Worm (Caenorhabditis elegans): ENCODE measurements around the gene rtfo-1.

Gene rtfo-1

DNA sequence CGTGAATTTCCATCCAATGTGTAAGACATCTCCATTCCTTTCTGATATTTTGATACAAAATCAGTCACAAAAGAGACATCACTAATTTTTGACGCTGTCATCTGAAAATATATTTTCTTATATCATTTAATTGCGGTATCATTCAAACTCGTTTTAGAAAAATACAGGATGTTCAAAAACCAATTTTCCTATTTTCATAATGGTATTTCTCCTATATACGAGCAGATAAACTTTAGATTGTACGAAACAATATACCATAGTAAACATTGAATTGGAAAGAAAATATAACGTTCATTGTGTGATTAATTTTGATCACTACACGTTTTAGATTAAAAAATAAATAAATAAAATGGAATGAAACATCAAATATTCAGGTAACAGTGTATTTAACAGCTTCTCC lies 40.9 kb downstream of the rtfo-1 start, which contains the start of gene C50F4.16:
TSS of gene C50F4.16 (minus strand) at position 101 of the 400 bp plus-strand sequence.
- TF ChIP-seq aly-2 (tag; optimal IDR thresholded peaks at IDR 0.05), result no peak
- TF ChIP-seq lsy-2 (tag; optimal IDR thresholded peaks at IDR 0.05), result no peak
- TF ChIP-seq ceh-16 (tag; optimal IDR thresholded peaks at IDR 0.05), result no peak
- no peak for TF ChIP-seq snpc-4 (tag; optimal IDR thresholded peaks at IDR 0.05)
- TF ChIP-seq sma-3 (GFP tag; optimal IDR thresholded peaks at IDR 0.05), result no peak
- no peak for TF ChIP-seq nhr-12 (tag; optimal IDR thresholded peaks at IDR 0.05)
- TF ChIP-seq C34F6.9 (tag; optimal IDR thresholded peaks at IDR 0.05), result no peak
- TF ChIP-seq lin-11 (tag; optimal IDR thresholded peaks at IDR 0.05), result no peak
- no peak for TF ChIP-seq sma-9 (GFP tag; optimal IDR thresholded peaks at IDR 0.05)
- TF ChIP-seq sma-9 (tag; optimal IDR thresholded peaks at IDR 0.05), result no peak
- TF ChIP-seq lin-39 (tag; optimal IDR thresholded peaks at IDR 0.05), result no peak
- TF ChIP-seq R02D3.7 (tag; optimal IDR thresholded peaks at IDR 0.05), result no peak
- TF ChIP-seq peb-1 (tag; optimal IDR thresholded peaks at IDR 0.05), result no peak

- TF ChIP-seq lsy-2 (tag; optimal IDR thresholded peaks at IDR 0.05), result no peak
- no peak for TF ChIP-seq Y55F3AM.14 (GFP tag; optimal IDR thresholded peaks at IDR 0.05)
- no peak for TF ChIP-seq nhr-237 (tag; optimal IDR thresholded peaks at IDR 0.05)
- no peak for TF ChIP-seq mab-5 (tag; optimal IDR thresholded peaks at IDR 0.05)
- TF ChIP-seq nhr-12 (tag; optimal IDR thresholded peaks at IDR 0.05), result no peak
- TF ChIP-seq nhr-77 (tag; optimal IDR thresholded peaks at IDR 0.05), result no peak
- no peak for TF ChIP-seq sma-3 (GFP tag; optimal IDR thresholded peaks at IDR 0.05)
- no peak for TF ChIP-seq ama-1 (optimal IDR thresholded peaks at IDR 0.05)
- no peak for TF ChIP-seq aly-2 (tag; optimal IDR thresholded peaks at IDR 0.05)
- TF ChIP-seq elt-3 (tag; optimal IDR thresholded peaks at IDR 0.05), result no peak
Observed at ce11 chrV:9539638-9540037, 42.8 kb downstream of the rtfo-1 start, which contains the start of gene C50F4.12. TSS of gene C50F4.12 (minus strand) at chrV:9539738.

DNA sequence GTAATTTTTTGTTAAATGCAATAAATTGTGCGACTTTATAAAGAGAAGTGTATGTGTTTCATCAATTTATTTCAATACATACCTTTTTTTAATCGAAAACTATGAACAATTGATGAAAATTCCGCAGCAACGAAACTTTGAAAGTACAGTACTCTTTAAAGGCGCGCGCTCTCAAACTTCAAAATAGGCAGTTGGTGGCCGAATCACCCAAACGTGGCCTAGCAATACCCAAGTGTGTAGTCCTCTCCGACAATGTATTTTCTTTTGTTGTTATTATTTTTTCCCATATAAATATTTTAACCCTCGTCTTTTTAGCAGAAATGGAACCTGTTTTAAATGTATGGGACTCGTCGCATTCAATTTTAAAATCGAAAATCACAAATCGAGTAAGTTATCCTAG lies 45.9 kb downstream of the rtfo-1 start, which contains the start of gene C50F4.4:
TSS of gene C50F4.4 (plus strand) at position 267 of the 400 bp plus-strand sequence.
- TF ChIP-seq nhr-10 (tag; optimal IDR thresholded peaks at IDR 0.05), result no peak
- no peak for TF ChIP-seq mab-5 (tag; optimal IDR thresholded peaks at IDR 0.05)
- no peak for TF ChIP-seq nhr-25 (tag; optimal IDR thresholded peaks at IDR 0.05)
- TF ChIP-seq C34F6.9 (tag; optimal IDR thresholded peaks at IDR 0.05), result peak; percentile 58
- no peak for TF ChIP-seq lin-39 (tag; optimal IDR thresholded peaks at IDR 0.05)
- peak; percentile 58 for TF ChIP-seq sma-9 (GFP tag; optimal IDR thresholded peaks at IDR 0.05)
- no peak for TF ChIP-seq sma-9 (tag; optimal IDR thresholded peaks at IDR 0.05)
- TF ChIP-seq ztf-4 (tag; optimal IDR thresholded peaks at IDR 0.05), result no peak
- TF ChIP-seq F13H6.1 (tag; optimal IDR thresholded peaks at IDR 0.05), result peak; percentile 26
- no peak for TF ChIP-seq nhr-23 (tag; optimal IDR thresholded peaks at IDR 0.05)
- peak; percentile 33 for TF ChIP-seq gmeb-1 (tag; optimal IDR thresholded peaks at IDR 0.05)
- no peak for TF ChIP-seq dmd-4 (tag; optimal IDR thresholded peaks at IDR 0.05)
- no peak for TF ChIP-seq ztf-11 (tag; optimal IDR thresholded peaks at IDR 0.05)
- no peak for TF ChIP-seq lin-11 (tag; optimal IDR thresholded peaks at IDR 0.05)
- TF ChIP-seq alr-1 (tag; optimal IDR thresholded peaks at IDR 0.05), result no peak
- no peak for TF ChIP-seq peb-1 (tag; optimal IDR thresholded peaks at IDR 0.05)
- TF ChIP-seq ama-1 (optimal IDR thresholded peaks at IDR 0.05), result no peak
- TF ChIP-seq lsy-2 (tag; optimal IDR thresholded peaks at IDR 0.05), result peak in 1 of 2 experiments; percentile 17
- peak; percentile 30 for TF ChIP-seq sma-3 (GFP tag; optimal IDR thresholded peaks at IDR 0.05)
- TF ChIP-seq mbf-1 (tag; optimal IDR thresholded peaks at IDR 0.05), result no peak
- TF ChIP-seq crh-2 (tag; optimal IDR thresholded peaks at IDR 0.05), result no peak
- peak; percentile 15 for TF ChIP-seq fos-1 (tag; optimal IDR thresholded peaks at IDR 0.05)

DNA sequence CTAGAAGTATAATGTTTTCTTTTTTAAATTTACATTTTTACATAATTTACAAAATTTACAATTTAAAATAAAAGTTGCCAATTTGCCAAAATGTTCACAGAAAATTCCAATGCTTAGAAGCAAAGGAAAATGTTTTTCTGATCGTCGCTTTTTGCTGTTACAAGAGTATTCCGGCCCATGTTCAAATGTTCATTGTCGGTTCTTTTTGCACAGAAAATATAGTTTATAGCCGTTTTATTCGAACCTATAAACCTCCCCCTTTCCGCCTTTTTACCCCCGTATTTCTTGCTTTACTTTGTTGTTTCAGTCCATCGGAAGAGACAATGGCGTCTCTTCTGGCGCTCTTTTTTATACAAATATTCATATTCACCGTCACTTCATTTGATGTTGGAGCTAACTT lies 47.8 kb downstream of the rtfo-1 start, which contains the start of gene tag-329:
TSS of gene tag-329 (plus strand) at position 301 of the 400 bp plus-strand sequence.
- TF ChIP-seq nhr-77 (tag; optimal IDR thresholded peaks at IDR 0.05), result no peak
- no peak for TF ChIP-seq mbf-1 (tag; optimal IDR thresholded peaks at IDR 0.05)
- TF ChIP-seq nhr-23 (tag; optimal IDR thresholded peaks at IDR 0.05), result no peak
- TF ChIP-seq ZK546.5 (tag; optimal IDR thresholded peaks at IDR 0.05), result no peak
- no peak for TF ChIP-seq gmeb-1 (tag; optimal IDR thresholded peaks at IDR 0.05)
- TF ChIP-seq skn-1 (tag; optimal IDR thresholded peaks at IDR 0.05), result no peak
- no peak for TF ChIP-seq mdl-1 (tag; optimal IDR thresholded peaks at IDR 0.05)

- no peak for TF ChIP-seq alr-1 (tag; optimal IDR thresholded peaks at IDR 0.05)
- TF ChIP-seq elt-3 (tag; optimal IDR thresholded peaks at IDR 0.05), result no peak
- no peak for TF ChIP-seq ama-1 (optimal IDR thresholded peaks at IDR 0.05)
- no peak for TF ChIP-seq ztf-1 (GFP tag; conservative IDR thresholded peaks at IDR 0.05)
- TF ChIP-seq nhr-10 (tag; optimal IDR thresholded peaks at IDR 0.05), result no peak
- TF ChIP-seq ztf-4 (tag; optimal IDR thresholded peaks at IDR 0.05), result no peak
- TF ChIP-seq nhr-12 (tag; optimal IDR thresholded peaks at IDR 0.05), result no peak
- TF ChIP-seq sem-4 (tag; optimal IDR thresholded peaks at IDR 0.05), result no peak
- no peak for TF ChIP-seq lin-13 (GFP tag; optimal IDR thresholded peaks at IDR 0.05)
- TF ChIP-seq unc-39 (tag; optimal IDR thresholded peaks at IDR 0.05), result no peak
- TF ChIP-seq nhr-129 (tag; optimal IDR thresholded peaks at IDR 0.05), result no peak
- TF ChIP-seq ZK546.5 (tag; optimal IDR thresholded peaks at IDR 0.05), result no peak
- TF ChIP-seq ceh-82 (tag; optimal IDR thresholded peaks at IDR 0.05), result no peak
- TF ChIP-seq crh-2 (tag; optimal IDR thresholded peaks at IDR 0.05), result no peak
- TF ChIP-seq egl-27 (tag; optimal IDR thresholded peaks at IDR 0.05), result no peak
Observed at ce11 chrV:9531477-9531876, 51.0 kb downstream of the rtfo-1 start, which contains the start of the genes C50F4.10 and pfk-1.2. TSS of gene C50F4.10 (minus strand) at chrV:9531577. TSS of gene pfk-1.2 (plus strand) at chrV:9531801.
